Worm (Caenorhabditis elegans): ENCODE measurements around the gene zig-8.

ce11 chrIII:13104410-13104809 is 15.2 kb upstream of the zig-8 start:
- no peak for TF ChIP-seq ets-7 (tag; optimal IDR thresholded peaks at IDR 0.05)
- no peak for TF ChIP-seq flt-1 (GFP tag; IDR thresholded peaks at IDR 0.05)
- TF ChIP-seq ama-1 (optimal IDR thresholded peaks at IDR 0.05) = no peak
- TF ChIP-seq tra-4 (tag; optimal IDR thresholded peaks at IDR 0.05) = no peak
- TF ChIP-seq tbx-11 (GFP tag; IDR thresholded peaks at IDR 0.05) = no peak
- no peak for TF ChIP-seq aly-1 (tag; optimal IDR thresholded peaks at IDR 0.05)
- TF ChIP-seq hnd-1 (tag; optimal IDR thresholded peaks at IDR 0.05) = no peak
- TF ChIP-seq scrt-1 (GFP tag; IDR thresholded peaks at IDR 0.05) = no peak
- no peak for TF ChIP-seq sea-1 (GFP tag; conservative IDR thresholded peaks at IDR 0.05)
- no peak for TF ChIP-seq B0310.2 (tag; optimal IDR thresholded peaks at IDR 0.05)
- TF ChIP-seq ceh-13 (GFP tag; optimal IDR thresholded peaks at IDR 0.05) = no peak
- no peak for TF ChIP-seq hmbx-1 (tag; optimal IDR thresholded peaks at IDR 0.05)

All from whole organism, early embryonic.